Fruit fly (Drosophila melanogaster) whole organism, adult: Measurements from ENCODE around the gene ftz-f1.
A peak's percentile ranks its signal among the peaks of the same experiment; 100 is the strongest.

ENCODE experiments used
- CG11617 ChIP-seq: fragments of 200-800 bp; sonication (Bioruptor generic); optimal IDR thresholded peaks from 2 replicates; lab custom pipeline; 2017; ENCODE audit warnings: mild to moderate bottlenecking, missing biosample characterization, missing genetic modification reagents, missing genetic modification characterization
- CG12768 ChIP-seq: fragments of 200-800 bp; sonication (Bioruptor generic); optimal IDR thresholded peaks from 2 replicates; lab custom pipeline; 2017; ENCODE audit warnings: missing biosample characterization, missing genetic modification characterization, mild to moderate bottlenecking, moderate library complexity, missing genetic modification reagents
- CG14711 ChIP-seq: fragments of 200-800 bp; sonication (Bioruptor generic); optimal IDR thresholded peaks from 2 replicates; lab custom pipeline; 2018; ENCODE audit warnings: missing biosample characterization, mild to moderate bottlenecking, missing genetic modification characterization, moderate library complexity
- CG1620 ChIP-seq: fragments of 200-800 bp; sonication (Bioruptor generic); optimal IDR thresholded peaks from 2 replicates; lab custom pipeline; 2016; ENCODE audit warnings: missing biosample characterization, missing genetic modification characterization
- CG33017 ChIP-seq: fragments of 200-800 bp; sonication (Bioruptor generic); optimal IDR thresholded peaks from 2 replicates; lab custom pipeline; 2018; ENCODE audit warnings: missing biosample characterization, mild to moderate bottlenecking, missing genetic modification characterization, moderate library complexity
- CG5204 ChIP-seq: fragments of 200-800 bp; sonication (Bioruptor generic); optimal IDR thresholded peaks from 2 replicates; lab custom pipeline; 2016; ENCODE audit warnings: missing biosample characterization, missing genetic modification characterization
- CG7045 ChIP-seq: fragments of 200-800 bp; sonication (Bioruptor generic); optimal IDR thresholded peaks from 2 replicates; lab custom pipeline; 2017; ENCODE audit warnings: missing biosample characterization, mild to moderate bottlenecking, missing genetic modification characterization
- CG7101 ChIP-seq: fragments of 200-800 bp; sonication (Bioruptor generic); optimal IDR thresholded peaks from 2 replicates; lab custom pipeline; 2018; ENCODE audit warnings: missing biosample characterization, mild to moderate bottlenecking, missing genetic modification characterization, moderate library complexity
- Clk ChIP-seq: fragments of 200-800 bp; sonication (Bioruptor generic); optimal IDR thresholded peaks from 2 replicates; lab custom pipeline; 2017; ENCODE audit warnings: missing biosample characterization, missing genetic modification characterization
- Crg-1 ChIP-seq: fragments of 200-800 bp; sonication (Bioruptor generic); optimal IDR thresholded peaks from 2 replicates; lab custom pipeline; 2016; ENCODE audit warnings: missing biosample characterization, missing genetic modification characterization
- Hr96 ChIP-seq: fragments of 200-800 bp; sonication (Bioruptor generic); optimal IDR thresholded peaks from 2 replicates; lab custom pipeline; 2016; ENCODE audit warnings: missing biosample characterization, missing genetic modification characterization
- Mnt ChIP-seq: fragments of 200-800 bp; sonication (Bioruptor generic); optimal IDR thresholded peaks from 2 replicates; lab custom pipeline; 2016; ENCODE audit warnings: missing biosample characterization, mild to moderate bottlenecking, missing genetic modification characterization
- bab1 ChIP-seq: fragments of 200-800 bp; sonication (Bioruptor generic); optimal IDR thresholded peaks from 3 replicates; lab custom pipeline; 2019; ENCODE audit warnings: missing biosample characterization, mild to moderate bottlenecking, missing genetic modification characterization, moderate library complexity
- cic ChIP-seq: fragments of 200-800 bp; sonication (Bioruptor generic); optimal IDR thresholded peaks from 2 replicates; lab custom pipeline; 2017; ENCODE audit warnings: missing biosample characterization, mild to moderate bottlenecking, missing genetic modification characterization, moderate library complexity
- cnc ChIP-seq, 2 experiments: fragments of >200 bp; optimal IDR thresholded peaks; 2 replicates each; lab custom pipeline; 2017
- kay ChIP-seq: fragments of 200-800 bp; sonication (Bioruptor generic); peaks from one replicate; lab custom pipeline; 2016; ENCODE audit warnings: missing biosample characterization, missing genetic modification characterization, borderline replicate concordance
- ovo ChIP-seq: fragments of 200-800 bp; sonication (Bioruptor generic); optimal IDR thresholded peaks from 2 replicates; lab custom pipeline; 2016; ENCODE audit warnings: missing biosample characterization, missing genetic modification characterization
- pad ChIP-seq: fragments of 200-800 bp; sonication (Bioruptor generic); optimal IDR thresholded peaks from 3 replicates; lab custom pipeline; 2017; ENCODE audit warnings: missing biosample characterization, missing genetic modification characterization, mild to moderate bottlenecking, moderate library complexity, missing genetic modification reagents
- tj ChIP-seq: fragments of 200-800 bp; sonication (Bioruptor generic); optimal IDR thresholded peaks from 3 replicates; lab custom pipeline; 2017; ENCODE audit warnings: missing biosample characterization, mild to moderate bottlenecking, missing genetic modification characterization, moderate library complexity
- toe ChIP-seq: fragments of 200-800 bp; sonication (Bioruptor generic); optimal IDR thresholded peaks from 2 replicates; lab custom pipeline; 2016; ENCODE audit warnings: missing biosample characterization, missing genetic modification characterization

ftz-f1 gene

dm6 chr3L:18822049-18822448, 20.9 kb upstream of the ftz-f1 start:
- TF ChIP-seq Hr96 (GFP tag; lab: Kevin White, UChicago) (no peak), kay (GFP tag; lab: Kevin White, UChicago) (peak; percentile 91)

dm6 chr3L:18820638-18821382, 19.7 kb upstream of the ftz-f1 start, which contains the start of the genes CG14073 and HipHop:
Gene CG14073, minus strand, starts transcription at chr3L:18820675.
Gene HipHop, plus strand, starts transcription at chr3L:18821171.
- TF ChIP-seq CG7101: no peak
- TF ChIP-seq tj: peak; percentile 28
- TF ChIP-seq kay (GFP tag; lab: Kevin White, UChicago): no peak
- TF ChIP-seq CG11617: no peak
- no peak for TF ChIP-seq bab1 (GFP tag; lab: Kevin White, UChicago)

- TF ChIP-seq Clk (GFP tag; lab: Kevin White, UChicago) (no peak), CG14711 (tag; lab: Kevin White, UChicago) (peak; percentile 8), cic (GFP tag; lab: Kevin White, UChicago) (no peak), tj (no peak), CG11617 (peak; percentile 51), Mnt (GFP tag; lab: Kevin White, UChicago) (peak; percentile 58), CG7045 (GFP tag; lab: Kevin White, UChicago) (no peak), CG7101 (peak; percentile 35), kay (GFP tag; lab: Kevin White, UChicago) (peak; percentile 96), cnc (optimal IDR thresholded peaks at IDR 0.05; lab: Kevin White, UChicago) (no peak), CG12768 (GFP tag; lab: Kevin White, UChicago) (peak; percentile 21), toe (GFP tag; lab: Kevin White, UChicago) (no peak), Crg-1 (GFP tag; lab: Kevin White, UChicago) (no peak), CG1620 (GFP tag; lab: Kevin White, UChicago) (no peak), CG33017 (tag; lab: Kevin White, UChicago) (no peak), CG5204 (GFP tag; lab: Kevin White, UChicago) (no peak), ovo (GFP tag; lab: Kevin White, UChicago) (peak; percentile 49), bab1 (GFP tag; lab: Kevin White, UChicago) (peak; percentile 30), pad (no peak), Hr96 (GFP tag; lab: Kevin White, UChicago) (no peak)
These were observed 19.0 kb upstream of the ftz-f1 start for dm6 chr3L:18819887-18820637.

- TF ChIP-seq CG1620 (GFP tag; lab: Kevin White, UChicago): no peak
These were observed 18.3 kb upstream of the ftz-f1 start for dm6 chr3L:18819262-18819886.

dm6 chr3L:18817264-18817894, 16.3 kb upstream of the ftz-f1 start:
- peak; percentile 35 for TF ChIP-seq kay (GFP tag; lab: Kevin White, UChicago)
- TF ChIP-seq CG5204 (GFP tag; lab: Kevin White, UChicago): no peak
- peak; percentile 63 for TF ChIP-seq cic (GFP tag; lab: Kevin White, UChicago)

dm6 chr3L:18816719-18817118, 15.6 kb upstream of the ftz-f1 start:
- peak; percentile 63 for TF ChIP-seq kay (GFP tag; lab: Kevin White, UChicago)
- TF ChIP-seq cic (GFP tag; lab: Kevin White, UChicago): no peak

- TF ChIP-seq Mnt (GFP tag; lab: Kevin White, UChicago): no peak
- TF ChIP-seq tj: peak; percentile 92
- TF ChIP-seq CG1620 (GFP tag; lab: Kevin White, UChicago): no peak
These were observed 15.1 kb upstream of the ftz-f1 start for dm6 chr3L:18816176-18816575.
